Fruit fly (Drosophila melanogaster) whole organism, embryonic: Measurements from ENCODE around the gene CG6398.
A peak's percentile ranks its signal among the peaks of the same experiment; 100 is the strongest.

Source experiments
- BEAF-32 ChIP-seq: fragments of 200-800 bp; sonication (Bioruptor generic); optimal IDR thresholded peaks from 3 replicates; lab custom pipeline; 2017; ENCODE audit warnings: missing biosample characterization, missing genetic modification characterization, mild to moderate bottlenecking, moderate library complexity, missing genetic modification reagents
- CG10565 ChIP-seq: fragments of 200-800 bp; sonication (Bioruptor generic); optimal IDR thresholded peaks from 3 replicates; lab custom pipeline; 2016; ENCODE audit warnings: missing biosample characterization, mild to moderate bottlenecking, missing genetic modification characterization
- CG11093 ChIP-seq: fragments of 200-800 bp; sonication (Bioruptor generic); IDR thresholded peaks from 3 replicates; pipeline ENCODE4 v1.3.6; 2022; ENCODE audit warnings: missing biosample characterization, missing genetic modification characterization
- CG13123 ChIP-seq: fragments of 200-800 bp; sonication (Bioruptor generic); optimal IDR thresholded peaks from 2 replicates; lab custom pipeline; 2016; ENCODE audit warnings: missing biosample characterization, missing genetic modification characterization
- CG13424 ChIP-seq: fragments of 200-800 bp; sonication (Bioruptor generic); optimal IDR thresholded peaks from 2 replicates; lab custom pipeline; 2019; ENCODE audit warnings: missing biosample characterization, mild to moderate bottlenecking, missing genetic modification characterization, moderate library complexity
- CG17328 ChIP-seq: fragments of 200-800 bp; sonication (Bioruptor generic); IDR thresholded peaks from 2 replicates; pipeline ENCODE4 v1.3.6; 2022; ENCODE audit warnings: missing biosample characterization, missing genetic modification characterization
- CG17385 ChIP-seq: fragments of 200-800 bp; sonication (Bioruptor generic); optimal IDR thresholded peaks from 3 replicates; lab custom pipeline; 2018; ENCODE audit warnings: missing biosample characterization, mild to moderate bottlenecking, missing genetic modification characterization
- CG17568 ChIP-seq: fragments of 200-800 bp; sonication (Bioruptor generic); optimal IDR thresholded peaks from 2 replicates; lab custom pipeline; 2018; ENCODE audit warnings: missing biosample characterization, mild to moderate bottlenecking, missing genetic modification characterization, moderate library complexity
- CG17829 ChIP-seq: fragments of 200-800 bp; optimal IDR thresholded peaks from 2 replicates; lab custom pipeline; 2019; ENCODE audit warnings: missing biosample characterization, mild to moderate bottlenecking, missing genetic modification characterization, moderate library complexity
- CG17912 ChIP-seq: fragments of 200-800 bp; sonication (Bioruptor generic); optimal IDR thresholded peaks from 2 replicates; lab custom pipeline; 2018; ENCODE audit warnings: missing biosample characterization, mild to moderate bottlenecking, missing genetic modification characterization
- CG1792 ChIP-seq: fragments of 200-800 bp; sonication (Bioruptor generic); optimal IDR thresholded peaks from 2 replicates; lab custom pipeline; 2016; ENCODE audit warnings: missing biosample characterization, missing genetic modification characterization
- CG18599 ChIP-seq: fragments of 200-800 bp; sonication (Bioruptor generic); optimal IDR thresholded peaks from 3 replicates; lab custom pipeline; 2017; ENCODE audit warnings: missing biosample characterization, missing genetic modification characterization, mild to moderate bottlenecking, moderate library complexity, missing genetic modification reagents
- CG2129 ChIP-seq: fragments of 200-800 bp; sonication (Bioruptor generic); IDR thresholded peaks from 2 replicates; pipeline ENCODE4 v1.3.6; 2022; ENCODE audit warnings: missing biosample characterization, missing genetic modification characterization; ENCODE audit not compliant: partially characterized antibody
- CG2889 ChIP-seq: fragments of 200-800 bp; sonication (Bioruptor generic); IDR thresholded peaks from 3 replicates; pipeline ENCODE4 v1.3.6; 2022; ENCODE audit warnings: missing biosample characterization, missing genetic modification characterization
- CG31365 ChIP-seq: fragments of 200-800 bp; sonication (Bioruptor generic); optimal IDR thresholded peaks from 2 replicates; lab custom pipeline; 2018; ENCODE audit warnings: missing biosample characterization, mild to moderate bottlenecking, missing genetic modification characterization
- CG4360 ChIP-seq: fragments of 200-800 bp; sonication (Bioruptor generic); IDR thresholded peaks from 2 replicates; pipeline ENCODE4 v1.3.6; 2022; ENCODE audit warnings: missing biosample characterization, missing genetic modification characterization
- CG4707 ChIP-seq: fragments of 200-800 bp; sonication (Bioruptor generic); optimal IDR thresholded peaks from 2 replicates; lab custom pipeline; 2018; ENCODE audit warnings: missing biosample characterization, mild to moderate bottlenecking, missing genetic modification characterization, moderate library complexity
- CG6689 ChIP-seq: fragments of 200-800 bp; sonication (Bioruptor generic); IDR thresholded peaks from 2 replicates; pipeline ENCODE4 v1.3.6; 2022; ENCODE audit warnings: missing biosample characterization, missing genetic modification characterization
- Camta ChIP-seq: fragments of 200-800 bp; sonication (Bioruptor generic); optimal IDR thresholded peaks from 2 replicates; lab custom pipeline; 2016; ENCODE audit warnings: missing biosample characterization, missing genetic modification characterization
- CkIIα-i1 ChIP-seq: fragments of 200-800 bp; sonication (Bioruptor generic); IDR thresholded peaks from 2 replicates; pipeline ENCODE4 v1.3.6; 2022; ENCODE audit warnings: missing biosample characterization, missing genetic modification characterization
- Dbx ChIP-seq: fragments of 200-800 bp; sonication (Bioruptor generic); IDR thresholded peaks from 3 replicates; pipeline ENCODE4 v1.3.6; 2022; ENCODE audit warnings: missing biosample characterization, missing genetic modification characterization
- Doc2 ChIP-seq: fragments of 200-800 bp; sonication (Bioruptor generic); IDR thresholded peaks from 2 replicates; pipeline ENCODE4 v1.3.6; 2022; ENCODE audit warnings: missing biosample characterization, missing genetic modification characterization
- H2.0 ChIP-seq: fragments of 200-800 bp; sonication (Bioruptor generic); IDR thresholded peaks from 2 replicates; pipeline ENCODE4 v1.3.6; 2022; ENCODE audit warnings: missing biosample characterization, missing genetic modification characterization
- Hey ChIP-seq: fragments of 200-800 bp; sonication (Bioruptor generic); optimal IDR thresholded peaks from 3 replicates; lab custom pipeline; 2018; ENCODE audit warnings: missing biosample characterization, mild to moderate bottlenecking, missing genetic modification characterization
- Hr3 ChIP-seq: fragments of 200-800 bp; sonication (Bioruptor generic); optimal IDR thresholded peaks from 3 replicates; lab custom pipeline; 2016; ENCODE audit warnings: missing biosample characterization, missing genetic modification characterization
- Hr78 ChIP-seq, 2 experiments: fragments of 200-800 bp in 1 of 2; fragments of >200 bp in 1 of 2; sonication (Bioruptor generic) in 1 of 2; optimal IDR thresholded peaks; 2 replicates each; lab custom pipeline; 2017 to 2019; ENCODE audit warnings: missing biosample characterization in 2 of 2, missing genetic modification characterization in 2 of 2, mild to moderate bottlenecking in 1 of 2, moderate library complexity in 1 of 2
- Med ChIP-seq: fragments of 200-800 bp; sonication (Bioruptor generic); peaks from one replicate; lab custom pipeline; 2016; ENCODE audit warnings: missing biosample characterization, missing genetic modification characterization, mild to moderate bottlenecking, inconsistent platforms, moderate library complexity
- Mrtf ChIP-seq: fragments of 200-800 bp; sonication (Bioruptor generic); IDR thresholded peaks from 3 replicates; pipeline ENCODE4 v1.3.6; 2022; ENCODE audit warnings: missing biosample characterization, missing genetic modification characterization
- PHDP ChIP-seq: fragments of 200-800 bp; sonication (Bioruptor generic); optimal IDR thresholded peaks from 3 replicates; lab custom pipeline; 2018; ENCODE audit warnings: missing biosample characterization, mild to moderate bottlenecking, missing genetic modification characterization, moderate library complexity
- Ravus ChIP-seq: fragments of 200-800 bp; sonication (Bioruptor generic); IDR thresholded peaks from 2 replicates; pipeline ENCODE4 v1.3.6; 2022; ENCODE audit warnings: missing biosample characterization, missing genetic modification characterization
- Sox100B ChIP-seq: fragments of 200-800 bp; sonication (Bioruptor generic); optimal IDR thresholded peaks from 3 replicates; lab custom pipeline; 2018; ENCODE audit warnings: missing biosample characterization, mild to moderate bottlenecking, missing genetic modification characterization
- Tbp ChIP-seq: fragments of >200 bp; optimal IDR thresholded peaks from 2 replicates; lab custom pipeline; 2018; ENCODE audit warnings: missing biosample characterization, missing genetic modification characterization
- Usf ChIP-seq: fragments of 200-800 bp; sonication (Bioruptor generic); optimal IDR thresholded peaks from 2 replicates; lab custom pipeline; 2017; ENCODE audit warnings: missing genotype, missing biosample characterization, missing genetic modification characterization
- Vsx1 ChIP-seq: fragments of 200-800 bp; sonication (Bioruptor generic); optimal IDR thresholded peaks from 2 replicates; lab custom pipeline; 2017; ENCODE audit warnings: missing biosample characterization, mild to moderate bottlenecking, missing genetic modification characterization, missing genetic modification reagents
- Xbp1 ChIP-seq: fragments of 200-800 bp; sonication (Bioruptor generic); optimal IDR thresholded peaks from 3 replicates; lab custom pipeline; 2016; ENCODE audit warnings: missing biosample characterization, mild to moderate bottlenecking, missing genetic modification characterization
- ab ChIP-seq: fragments of 200-800 bp; sonication (Bioruptor generic); optimal IDR thresholded peaks from 2 replicates; lab custom pipeline; 2016; ENCODE audit warnings: missing biosample characterization, missing genetic modification characterization
- bowl ChIP-seq: fragments of 200-800 bp; sonication (Bioruptor generic); IDR thresholded peaks from 2 replicates; pipeline ENCODE4 v1.3.6; 2022; ENCODE audit warnings: missing biosample characterization, missing genetic modification characterization
- ci ChIP-seq: fragments of 200-800 bp; sonication (Bioruptor generic); IDR thresholded peaks from 3 replicates; pipeline ENCODE4 v1.3.6; 2022; ENCODE audit warnings: missing biosample characterization, missing genetic modification characterization
- crc ChIP-seq: fragments of 200-800 bp; sonication (Bioruptor generic); optimal IDR thresholded peaks from 2 replicates; lab custom pipeline; 2016; ENCODE audit warnings: missing biosample characterization, missing genetic modification characterization
- croc ChIP-seq: fragments of 200-800 bp; sonication (Bioruptor generic); conservative IDR thresholded peaks from 3 replicates; pipeline ENCODE4 v1.3.6; 2022; ENCODE audit warnings: missing biosample characterization, missing genetic modification characterization
- cwo ChIP-seq: fragments of 200-800 bp; sonication (Bioruptor generic); optimal IDR thresholded peaks from 3 replicates; lab custom pipeline; 2017; ENCODE audit warnings: missing biosample characterization, missing genetic modification characterization, mild to moderate bottlenecking, moderate library complexity, missing genetic modification reagents
- exex ChIP-seq: fragments of 200-800 bp; sonication (Bioruptor generic); optimal IDR thresholded peaks from 4 replicates; lab custom pipeline; 2018; ENCODE audit warnings: missing biosample characterization, mild to moderate bottlenecking, missing genetic modification characterization, moderate library complexity
- gfzf ChIP-seq: fragments of 200-800 bp; sonication (Bioruptor generic); optimal IDR thresholded peaks from 2 replicates; lab custom pipeline; 2016; ENCODE audit warnings: missing biosample characterization, mild to moderate bottlenecking, missing genetic modification characterization, moderate library complexity
- ham ChIP-seq: fragments of 200-800 bp; sonication (Bioruptor generic); IDR thresholded peaks from 2 replicates; pipeline ENCODE4 v1.3.6; 2022; ENCODE audit warnings: missing biosample characterization, missing genetic modification characterization
- hth ChIP-seq: fragments of >200 bp; optimal IDR thresholded peaks from 2 replicates; lab custom pipeline; 2017; ENCODE audit warnings: inconsistent platforms
- kah ChIP-seq: fragments of 200-800 bp; sonication (Bioruptor generic); optimal IDR thresholded peaks from 2 replicates; lab custom pipeline; 2018; ENCODE audit warnings: missing biosample characterization, mild to moderate bottlenecking, missing genetic modification characterization
- kay ChIP-seq: fragments of 200-800 bp; sonication (Bioruptor generic); optimal IDR thresholded peaks from 2 replicates; lab custom pipeline; 2016; ENCODE audit warnings: missing biosample characterization, missing genetic modification characterization
- mirr ChIP-seq: fragments of 200-800 bp; sonication (Bioruptor generic); optimal IDR thresholded peaks from 3 replicates; lab custom pipeline; 2018; ENCODE audit warnings: missing biosample characterization, mild to moderate bottlenecking, missing genetic modification characterization
- mld ChIP-seq: fragments of 200-800 bp; sonication (Bioruptor generic); IDR thresholded peaks from 3 replicates; pipeline ENCODE4 v1.3.6; 2022; ENCODE audit warnings: missing biosample characterization, missing genetic modification characterization; ENCODE audit not compliant: partially characterized antibody
- odd ChIP-seq: fragments of 200-800 bp; sonication (Bioruptor generic); optimal IDR thresholded peaks from 2 replicates; lab custom pipeline; 2017; ENCODE audit warnings: missing biosample characterization, mild to moderate bottlenecking, missing genetic modification characterization
- sim ChIP-seq: fragments of 200-800 bp; sonication (Bioruptor generic); IDR thresholded peaks from 2 replicates; pipeline ENCODE4 v1.3.6; 2022; ENCODE audit warnings: missing biosample characterization, missing genetic modification characterization
- slbo ChIP-seq: fragments of 200-800 bp; sonication (Bioruptor generic); IDR thresholded peaks from 2 replicates; pipeline ENCODE4 v1.3.6; 2022; ENCODE audit warnings: missing biosample characterization, missing genetic modification characterization
- stc ChIP-seq: fragments of 200-800 bp; sonication (Bioruptor generic); IDR thresholded peaks from 2 replicates; pipeline ENCODE4 v1.3.6; 2022; ENCODE audit warnings: missing biosample characterization, missing genetic modification characterization

Gene CG6398

DNA sequence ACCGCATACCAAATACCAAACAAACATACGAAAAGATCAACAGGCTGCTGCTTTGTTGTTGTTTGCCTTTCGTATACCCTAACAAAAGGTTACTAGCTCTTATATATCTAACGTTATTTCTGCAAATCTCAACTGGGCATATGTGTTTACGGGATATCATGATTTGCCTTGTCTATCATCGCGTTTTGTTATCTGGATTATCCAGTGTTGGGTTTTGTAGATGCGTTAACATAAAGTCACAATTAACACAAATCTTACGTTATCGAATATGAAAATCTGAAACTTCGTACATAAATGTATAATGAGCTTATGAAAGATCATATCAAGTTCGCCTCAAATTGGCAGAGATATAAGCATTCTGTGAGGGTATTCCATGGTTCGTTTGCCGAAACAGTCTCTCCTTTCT is 414 bp upstream of the CG6398 start (continued):
- TF ChIP-seq CG17912 (GFP tag; lab: Kevin White, UChicago) (no peak), CG17328 (GFP tag; lab: Robert Waterston, UW) (no peak), Hey (no peak), CG2889 (GFP tag; lab: Robert Waterston, UW) (no peak), Sox100B (no peak), mld (GFP tag; lab: Robert Waterston, UW) (no peak), Dbx (GFP tag; lab: Robert Waterston, UW) (no peak), crc (GFP tag; lab: Kevin White, UChicago) (no peak), CG17568 (GFP tag; lab: Kevin White, UChicago) (no peak), Usf (peak; percentile 22), mirr (GFP tag; lab: Kevin White, UChicago) (no peak), cwo (GFP tag; lab: Kevin White, UChicago) (no peak), CG17829 (tag; lab: Kevin White, UChicago) (no peak), CG10565 (GFP tag; lab: Kevin White, UChicago) (no peak), CG1792 (GFP tag; lab: Kevin White, UChicago) (no peak), Ravus (GFP tag; lab: Robert Waterston, UW) (no peak), ham (GFP tag; lab: Robert Waterston, UW) (no peak), CG11093 (no peak), CG4707 (GFP tag; lab: Kevin White, UChicago) (no peak), kah (GFP tag; lab: Kevin White, UChicago) (peak; percentile 25), odd (no peak), exex (tag; lab: Kevin White, UChicago) (no peak), ci (GFP tag; lab: Robert Waterston, UW) (no peak), Xbp1 (peak; percentile 7), BEAF-32 (no peak), Hr78 (GFP tag; optimal IDR thresholded peaks at IDR 0.05; lab: Kevin White, UChicago) (no peak), Camta (no peak), CG13123 (GFP tag; lab: Kevin White, UChicago) (no peak), CG31365 (tag; lab: Kevin White, UChicago) (no peak), hth (lab: Kevin White, UChicago) (no peak), bowl (no peak), CG4360 (GFP tag; lab: Robert Waterston, UW) (peak; percentile 66), croc (GFP tag; lab: Robert Waterston, UW) (no peak), Tbp (GFP tag; lab: Kevin White, UChicago) (no peak), CG6689 (GFP tag; lab: Robert Waterston, UW) (no peak), ab (GFP tag; lab: Kevin White, UChicago) (peak; percentile 28), Mrtf (no peak), Hr3 (no peak), Doc2 (GFP tag; lab: Robert Waterston, UW) (no peak), gfzf (GFP tag; lab: Kevin White, UChicago) (no peak), CG18599 (GFP tag; lab: Kevin White, UChicago) (no peak), CG17385 (GFP tag; lab: Kevin White, UChicago) (no peak), kay (GFP tag; lab: Kevin White, UChicago) (no peak), H2.0 (GFP tag; lab: Robert Waterston, UW) (no peak), stc (GFP tag; lab: Robert Waterston, UW) (no peak), PHDP (tag; lab: Kevin White, UChicago) (no peak), Vsx1 (GFP tag; lab: Kevin White, UChicago) (no peak), CG2129 (GFP tag; lab: Robert Waterston, UW) (no peak), CkIIα-i1 (GFP tag; lab: Robert Waterston, UW) (no peak), Med (GFP tag; lab: Kevin White, UChicago) (peak; percentile 51), slbo (GFP tag; lab: Robert Waterston, UW) (no peak), sim (no peak), CG13424 (peak; percentile 31)
